Worm (Caenorhabditis elegans) whole organism, mixed stage, embryonic: Measurements from ENCODE around the gene irld-51.

ENCODE experiments used
- bed-3 ChIP-seq: fragments of 200-800 bp; sonication (Bioruptor generic); optimal IDR thresholded peaks from 3 replicates; lab custom pipeline; 2018; ENCODE audit warnings: mild to moderate bottlenecking, missing genetic modification characterization, moderate library complexity, missing compliant biosample characterization
- blmp-1 ChIP-seq: fragments of 150-350 bp; optimal IDR thresholded peaks from 2 replicates; lab custom pipeline; 2014; ENCODE audit warnings: missing biosample characterization, missing genetic modification characterization
- elt-3 ChIP-seq: fragments of 150-350 bp; optimal IDR thresholded peaks from 2 replicates; lab custom pipeline; 2014; ENCODE audit warnings: missing biosample characterization, missing genetic modification characterization
- lsy-2 ChIP-seq: fragments of 150-350 bp; optimal IDR thresholded peaks from 2 replicates; lab custom pipeline; 2014; ENCODE audit warnings: missing biosample characterization, missing genetic modification characterization
- mab-5 ChIP-seq: fragments of 150-350 bp; optimal IDR thresholded peaks from 2 replicates; lab custom pipeline; 2014; ENCODE audit warnings: missing biosample characterization, missing genetic modification characterization
- mep-1 ChIP-seq: fragments of 150-350 bp; optimal IDR thresholded peaks from 2 replicates; lab custom pipeline; 2017; ENCODE audit warnings: missing biosample characterization, missing genetic modification reagents, missing genetic modification characterization, inconsistent platforms
- nhr-12 ChIP-seq: fragments of 150-350 bp; optimal IDR thresholded peaks from 2 replicates; lab custom pipeline; 2014; ENCODE audit warnings: missing biosample characterization, missing genetic modification characterization
- nhr-237 ChIP-seq: fragments of 150-350 bp; optimal IDR thresholded peaks from 2 replicates; lab custom pipeline; 2014; ENCODE audit warnings: missing biosample characterization, missing genetic modification characterization
- nhr-28 ChIP-seq: fragments of 150-350 bp; optimal IDR thresholded peaks from 2 replicates; lab custom pipeline; 2014; ENCODE audit warnings: missing biosample characterization, missing genetic modification characterization
- nhr-76 ChIP-seq: sonication (generic microtip); optimal IDR thresholded peaks from 2 replicates; lab custom pipeline; 2017; ENCODE audit warnings: missing biosample characterization, missing genetic modification characterization
- pha-4 ChIP-seq: fragments of 150-350 bp; optimal IDR thresholded peaks from 2 replicates; lab custom pipeline; 2018; ENCODE audit warnings: missing biosample characterization, missing genetic modification reagents, missing genetic modification characterization
- snpc-4 ChIP-seq: fragments of 150-350 bp; optimal IDR thresholded peaks from 2 replicates; lab custom pipeline; 2014; ENCODE audit warnings: missing biosample characterization, missing genetic modification characterization

ce11 chrII:2923617-2924016 lies 28.9 kb downstream of the irld-51 start, which contains the start of gene ZK355.2:
- no peak for TF ChIP-seq blmp-1 (tag; lab: Kevin White, UChicago)
- TF ChIP-seq mep-1 (tag; lab: Kevin White, UChicago), result no peak
- TF ChIP-seq elt-3 (tag; lab: Kevin White, UChicago), result no peak
- TF ChIP-seq bed-3 (GFP tag; lab: Kevin White, UChicago), result no peak
- no peak for TF ChIP-seq pha-4 (tag; lab: Kevin White, UChicago)
- TF ChIP-seq mab-5 (tag; lab: Kevin White, UChicago), result no peak
- TF ChIP-seq snpc-4, result no peak
- no peak for TF ChIP-seq nhr-237 (tag; lab: Kevin White, UChicago)
- no peak for TF ChIP-seq nhr-28
- TF ChIP-seq nhr-76 (tag; lab: Kevin White, UChicago), result no peak
- no peak for TF ChIP-seq nhr-12 (tag; lab: Kevin White, UChicago)
- no peak for TF ChIP-seq lsy-2
